Fruit fly (Drosophila melanogaster): ENCODE data around the gene CG8813.

CG8813 gene

DNA sequence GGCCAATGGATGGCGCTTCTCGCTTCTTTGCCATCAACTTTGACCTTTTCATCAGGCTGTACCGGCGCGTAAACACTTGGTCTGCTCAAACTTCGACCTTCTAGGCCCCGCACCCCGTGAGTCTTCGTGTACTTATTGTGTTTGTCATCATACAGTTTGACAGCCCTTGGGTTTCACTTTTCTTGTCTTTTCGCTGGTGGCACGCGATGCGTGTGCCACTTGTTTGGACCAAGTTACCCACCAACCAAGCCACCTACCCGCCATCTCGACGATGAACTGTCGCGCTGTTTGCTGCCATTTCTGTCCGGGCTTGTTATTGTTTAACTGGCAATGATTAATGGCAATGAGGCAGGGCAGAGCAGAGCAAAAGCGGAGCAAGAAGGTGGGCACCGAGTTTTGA is 38.3 kb downstream of the CG8813 start:
- TF ChIP-seq da (GFP tag; optimal IDR thresholded peaks at IDR 0.05) (no peak), Pdp1 (GFP tag; optimal IDR thresholded peaks at IDR 0.05) (no peak), CG9932 (GFP tag; IDR thresholded peaks at IDR 0.05) (no peak), CG13775 (GFP tag; optimal IDR thresholded peaks at IDR 0.05) (no peak), pan (optimal IDR thresholded peaks at IDR 0.05) (no peak), pan (GFP tag; optimal IDR thresholded peaks at IDR 0.05 in 1 of 2, IDR thresholded peaks at IDR 0.05 in 1 of 2) (no peak), CG18599 (GFP tag; optimal IDR thresholded peaks at IDR 0.05) (no peak), gt (GFP tag; IDR thresholded peaks at IDR 0.05) (no peak), lov (optimal IDR thresholded peaks at IDR 0.05) (no peak), lov (GFP tag; IDR thresholded peaks at IDR 0.05) (no peak), CG11398 (GFP tag; optimal IDR thresholded peaks at IDR 0.05) (no peak), Deaf1 (tag; optimal IDR thresholded peaks at IDR 0.05) (no peak), CG11456 (GFP tag; IDR thresholded peaks at IDR 0.05) (no peak), sob (GFP tag; IDR thresholded peaks at IDR 0.05) (no peak), Oli (tag; optimal IDR thresholded peaks at IDR 0.05) (no peak), CG7357 (GFP tag; IDR thresholded peaks at IDR 0.05) (no peak), slp2 (GFP tag; optimal IDR thresholded peaks at IDR 0.05) (no peak), ems (GFP tag; optimal IDR thresholded peaks at IDR 0.05) (no peak), prd (optimal IDR thresholded peaks at IDR 0.05) (no peak), prd (GFP tag; IDR thresholded peaks at IDR 0.05) (no peak), CG8281 (tag; optimal IDR thresholded peaks at IDR 0.05) (no peak), Hr78 (GFP tag; optimal IDR thresholded peaks at IDR 0.05) (peak in 1 of 2 experiments; percentile 88), CG14860 (GFP tag; IDR thresholded peaks at IDR 0.05; ENCODE audit: partially characterized antibody) (no peak), CG7987 (GFP tag; optimal IDR thresholded peaks at IDR 0.05) (no peak), CHES-1-like (GFP tag; optimal IDR thresholded peaks at IDR 0.05) (no peak), CG18011 (GFP tag; optimal IDR thresholded peaks at IDR 0.05) (no peak), ato (GFP tag; IDR thresholded peaks at IDR 0.05; ENCODE audit: partially characterized antibody) (no peak), CG1832 (GFP tag; optimal IDR thresholded peaks at IDR 0.05) (no peak), CG13287 (GFP tag; IDR thresholded peaks at IDR 0.05; ENCODE audit: partially characterized antibody) (no peak), Sry-β (GFP tag; optimal IDR thresholded peaks at IDR 0.05) (no peak), ci (GFP tag; IDR thresholded peaks at IDR 0.05) (0 out of 3 replicates have a peak, but pooled peaks have one; percentile 13), schlank (tag; optimal IDR thresholded peaks at IDR 0.05) (no peak), CG1792 (GFP tag; optimal IDR thresholded peaks at IDR 0.05) (no peak), lilli (GFP tag; optimal IDR thresholded peaks at IDR 0.05) (no peak), mam (GFP tag; optimal IDR thresholded peaks at IDR 0.05) (no peak), Taf1 (GFP tag; IDR thresholded peaks at IDR 0.05) (no peak), pum (GFP tag; optimal IDR thresholded peaks at IDR 0.05) (no peak), dan (GFP tag; IDR thresholded peaks at IDR 0.05) (no peak), CG9609 (GFP tag; optimal IDR thresholded peaks at IDR 0.05) (no peak), fu2 (GFP tag; optimal IDR thresholded peaks at IDR 0.05) (no peak), C15 (GFP tag; IDR thresholded peaks at IDR 0.05) (no peak), B-H2 (GFP tag; optimal IDR thresholded peaks at IDR 0.05) (no peak), chif (GFP tag; optimal IDR thresholded peaks at IDR 0.05) (no peak), CG15514 (GFP tag; optimal IDR thresholded peaks at IDR 0.05) (no peak), Camta (GFP tag; optimal IDR thresholded peaks at IDR 0.05) (no peak), pros (GFP tag; optimal IDR thresholded peaks at IDR 0.05) (peak; percentile 8), CG31365 (tag; optimal IDR thresholded peaks at IDR 0.05) (no peak), CG7928 (GFP tag; optimal IDR thresholded peaks at IDR 0.05) (no peak), CG4730 (GFP tag; IDR thresholded peaks at IDR 0.05) (no peak), TFAM (GFP tag; optimal IDR thresholded peaks at IDR 0.05) (no peak), CG6175 (GFP tag; IDR thresholded peaks at IDR 0.05) (0 out of 3 replicates have a peak, but pooled peaks have one; percentile 29), Poxn (GFP tag; IDR thresholded peaks at IDR 0.05) (no peak)
